Worm (Caenorhabditis elegans): Measurements from ENCODE around the gene hpo-36.

Gene hpo-36

DNA sequence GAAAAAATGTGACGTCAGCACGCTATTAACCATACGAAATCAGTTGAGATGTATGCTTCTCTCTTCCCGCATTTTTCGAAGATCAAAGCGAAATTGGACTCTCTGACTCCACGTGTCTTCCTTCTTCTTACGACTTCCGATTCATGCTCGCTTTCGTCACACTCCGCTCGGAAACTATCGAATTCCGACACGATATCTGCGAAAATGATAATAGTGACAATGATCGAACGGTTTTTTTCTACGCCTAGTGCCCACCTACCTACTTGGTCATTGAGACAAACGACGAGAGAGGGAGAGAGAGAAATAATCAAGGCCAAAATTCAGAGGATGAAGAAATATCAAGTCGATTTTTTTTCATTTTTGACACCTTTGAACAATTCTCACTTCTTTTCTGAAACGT is 45.5 kb downstream of the hpo-36 start:
- TF ChIP-seq nhr-28 (tag; optimal IDR thresholded peaks at IDR 0.05) (peak; percentile 57), daf-12 (tag; optimal IDR thresholded peaks at IDR 0.05) (no peak), mxl-3 (GFP tag; optimal IDR thresholded peaks at IDR 0.05) (peak; percentile 81)

DNA sequence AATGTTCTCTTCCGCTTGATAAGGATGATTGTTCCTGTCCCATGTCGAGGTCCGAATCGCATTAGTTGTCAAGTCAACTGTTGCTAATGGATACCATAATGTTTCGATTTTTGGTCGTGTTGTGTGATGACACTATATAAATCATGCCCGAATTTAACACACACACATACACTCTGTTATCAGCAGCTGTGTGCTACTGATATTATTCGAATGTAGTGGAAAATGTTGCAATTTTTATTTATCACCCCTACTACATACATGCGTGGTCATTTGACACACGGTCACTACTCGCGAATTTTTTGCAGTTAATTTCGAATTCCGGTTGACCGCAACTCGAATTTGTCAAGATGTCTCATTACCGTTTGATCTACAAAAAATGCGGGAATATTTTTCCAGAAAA is 46.6 kb downstream of the hpo-36 start:
- TF ChIP-seq F49E8.2 (tag; optimal IDR thresholded peaks at IDR 0.05; ENCODE audit: borderline replicate concordance) (no peak), Y5F2A.4 (GFP tag; optimal IDR thresholded peaks at IDR 0.05) (no peak), ama-1 (optimal IDR thresholded peaks at IDR 0.05) (no peak), daf-16 (GFP tag; optimal IDR thresholded peaks at IDR 0.05) (no peak), daf-16 (tag; optimal IDR thresholded peaks at IDR 0.05) (peak; percentile 52), pqm-1 (tag; optimal IDR thresholded peaks at IDR 0.05) (peak; percentile 76), hlh-11 (tag; optimal IDR thresholded peaks at IDR 0.05) (peak; percentile 38), dmd-6 (GFP tag; IDR thresholded peaks at IDR 0.05) (peak; percentile 30; the same call in 1 of the 2 replicates), dve-1 (tag; optimal IDR thresholded peaks at IDR 0.05; ENCODE audit: insufficient read depth) (peak; percentile 1), ceh-32 (tag; optimal IDR thresholded peaks at IDR 0.05; ENCODE audit: poor library complexity) (no peak), unc-62 (GFP tag; optimal IDR thresholded peaks at IDR 0.05 in 1 of 2) (peak in 1 of 2 experiments; percentile 42), unc-62 (tag; optimal IDR thresholded peaks at IDR 0.05) (no peak), lin-13 (GFP tag; optimal IDR thresholded peaks at IDR 0.05) (no peak), lin-29 (GFP tag; IDR thresholded peaks at IDR 0.05) (no peak), hlh-30 (tag; optimal IDR thresholded peaks at IDR 0.05; ENCODE audit: insufficient read depth) (peak; percentile 27), nhr-28 (tag; optimal IDR thresholded peaks at IDR 0.05) (peak; percentile 85)

ce11 chrV:3688733-3689132 is 50.5 kb downstream of the hpo-36 start:
- no peak for TF ChIP-seq lin-1 (GFP tag; IDR thresholded peaks at IDR 0.05)
- TF ChIP-seq lsy-2 (tag; optimal IDR thresholded peaks at IDR 0.05), result peak in 1 of 2 experiments; percentile 49
- TF ChIP-seq mep-1 (tag; optimal IDR thresholded peaks at IDR 0.05), result peak; percentile 48
- TF ChIP-seq mdl-1 (tag; optimal IDR thresholded peaks at IDR 0.05), result peak in 1 of 2 experiments; percentile 40
- peak; percentile 66 for TF ChIP-seq hlh-30 (tag; optimal IDR thresholded peaks at IDR 0.05; ENCODE audit: insufficient read depth)
- no peak for TF ChIP-seq Y75B8A.6 (GFP tag; IDR thresholded peaks at IDR 0.05)
- no peak for TF ChIP-seq lin-15B (tag; optimal IDR thresholded peaks at IDR 0.05)
- 0 out of 2 replicates have a peak, but pooled peaks have one; percentile 11 for TF ChIP-seq dmd-6 (GFP tag; IDR thresholded peaks at IDR 0.05)
- TF ChIP-seq nhr-6 (tag; optimal IDR thresholded peaks at IDR 0.05), result peak; percentile 1
- peak; percentile 1 for TF ChIP-seq dpl-1 (GFP tag; optimal IDR thresholded peaks at IDR 0.05)
- no peak for TF ChIP-seq snpc-1.2 (GFP tag; IDR thresholded peaks at IDR 0.05)
- peak; percentile 21 for TF ChIP-seq hlh-11 (tag; optimal IDR thresholded peaks at IDR 0.05)
- peak in 1 of 2 experiments; percentile 14 for TF ChIP-seq unc-62 (GFP tag; optimal IDR thresholded peaks at IDR 0.05 in 1 of 2)
- no peak for TF ChIP-seq unc-62 (tag; optimal IDR thresholded peaks at IDR 0.05)

ce11 chrV:3686899-3687298 is 52.3 kb downstream of the hpo-36 start, which contains the start of gene unc-132:
Gene unc-132 (plus strand): TSS chrV:3687106.
- peak; percentile 93 for TF ChIP-seq aha-1 (tag)
- TF ChIP-seq zfp-2 (tag; optimal IDR thresholded peaks at IDR 0.05), result no peak

DNA sequence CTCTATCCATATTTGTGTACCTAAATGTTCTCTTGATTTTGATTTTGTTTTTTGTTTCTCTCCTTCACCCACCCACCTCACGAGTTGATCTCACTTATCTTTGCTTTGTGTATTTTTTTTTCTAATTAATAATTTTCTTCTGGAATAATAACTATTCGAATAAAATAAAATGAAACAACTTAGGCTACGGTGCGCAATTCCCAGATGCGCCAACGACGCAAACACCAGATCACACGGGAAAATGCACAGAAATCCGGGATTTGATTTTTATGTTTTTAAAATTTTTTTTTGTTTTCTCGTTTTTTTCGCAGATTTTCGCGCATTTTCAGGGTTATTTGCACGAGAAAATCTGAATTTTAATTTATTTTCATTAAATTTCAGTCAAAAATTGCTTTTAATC is 52.9 kb downstream of the hpo-36 start:
- TF ChIP-seq D1046.2 (GFP tag; IDR thresholded peaks at IDR 0.05) (no peak), R02D3.7 (tag; optimal IDR thresholded peaks at IDR 0.05) (no peak), unc-62 (GFP tag; optimal IDR thresholded peaks at IDR 0.05 in 1 of 2) (no peak), unc-62 (tag; optimal IDR thresholded peaks at IDR 0.05) (no peak), nhr-6 (tag; optimal IDR thresholded peaks at IDR 0.05) (no peak), Y75B8A.6 (GFP tag; IDR thresholded peaks at IDR 0.05) (no peak), ceh-20 (GFP tag; IDR thresholded peaks at IDR 0.05) (no peak), spr-1 (tag; optimal IDR thresholded peaks at IDR 0.05) (no peak), ces-1 (GFP tag; optimal IDR thresholded peaks at IDR 0.05) (no peak), ZK337.2 (GFP tag; IDR thresholded peaks at IDR 0.05) (no peak), hlh-30 (tag; optimal IDR thresholded peaks at IDR 0.05; ENCODE audit: insufficient read depth) (no peak), pqm-1 (tag; optimal IDR thresholded peaks at IDR 0.05) (no peak), F49E8.2 (tag; optimal IDR thresholded peaks at IDR 0.05; ENCODE audit: borderline replicate concordance) (no peak), jun-1 (tag; optimal IDR thresholded peaks at IDR 0.05) (no peak), zfp-3 (GFP tag; conservative IDR thresholded peaks at IDR 0.05) (no peak)
